Worm (Caenorhabditis elegans) whole organism, L1 larva: ENCODE data around the gene csp-2.

ENCODE experiments used
- F16B12.6 ChIP-seq: fragments of 150-350 bp; optimal IDR thresholded peaks from 2 replicates; lab custom pipeline; 2014; ENCODE audit warnings: missing biosample characterization, missing genetic modification characterization
- aly-2 ChIP-seq: fragments of 150-350 bp; optimal IDR thresholded peaks from 2 replicates; lab custom pipeline; 2014; ENCODE audit warnings: missing biosample characterization, missing genetic modification characterization
- ama-1 ChIP-seq: fragments of 150-350 bp; optimal IDR thresholded peaks from 2 replicates; lab custom pipeline; 2014
- blmp-1 ChIP-seq: fragments of 150-350 bp; optimal IDR thresholded peaks from 2 replicates; lab custom pipeline; 2014; ENCODE audit warnings: missing biosample characterization, missing genetic modification characterization
- ceh-88 ChIP-seq: fragments of 200-800 bp; sonication (Bioruptor generic); IDR thresholded peaks from 2 replicates; pipeline ENCODE4 v1.3.6; 2022; ENCODE audit warnings: missing genetic modification characterization, missing compliant biosample characterization
- ceh-90 ChIP-seq: sonication (generic microtip); optimal IDR thresholded peaks from 2 replicates; lab custom pipeline; 2016; ENCODE audit warnings: missing genetic modification characterization, missing compliant biosample characterization
- dsc-1 ChIP-seq: sonication (generic microtip); optimal IDR thresholded peaks from 2 replicates; lab custom pipeline; 2016; ENCODE audit warnings: mild to moderate bottlenecking, missing genetic modification characterization, missing compliant biosample characterization
- efl-1 ChIP-seq, 4 experiments: fragments of 150-350 bp; optimal IDR thresholded peaks in 3 of 4; peaks in 1 of 4; 1 replicate in 1 of 4; 2 replicates in 3 of 4; lab custom pipeline; 2014; ENCODE audit warnings: missing biosample characterization in 2 of 4, missing genetic modification characterization in 2 of 4, missing genetic modification reagents in 2 of 4
- efl-3 ChIP-seq: fragments of 200-800 bp; sonication (Bioruptor generic); optimal IDR thresholded peaks from 2 replicates; lab custom pipeline; 2018; ENCODE audit warnings: mild to moderate bottlenecking, missing genetic modification characterization, missing compliant biosample characterization
- egl-13 ChIP-seq: sonication (generic microtip); optimal IDR thresholded peaks from 2 replicates; lab custom pipeline; 2016; ENCODE audit warnings: missing genotype, missing genetic modification reagents, missing genetic modification characterization, missing compliant biosample characterization
- elt-2 ChIP-seq: sonication (generic microtip); optimal IDR thresholded peaks from 2 replicates; lab custom pipeline; 2016; ENCODE audit warnings: missing genetic modification characterization, mild to moderate bottlenecking, inconsistent platforms, missing compliant biosample characterization, missing genetic modification reagents
- elt-3 ChIP-seq, 6 experiments: fragments of 150-350 bp in 1 of 6; sonication (generic microtip); optimal IDR thresholded peaks; 2 replicates each; lab custom pipeline; 2017 to 2018; ENCODE audit warnings: missing biosample characterization in 6 of 6, missing genetic modification characterization in 6 of 6, inconsistent platforms in 1 of 6
- ets-5 ChIP-seq: fragments of 200-800 bp; sonication (Bioruptor generic); IDR thresholded peaks from 2 replicates; pipeline ENCODE4 v1.3.6; 2022; ENCODE audit warnings: missing genetic modification characterization, missing compliant biosample characterization
- fkh-10 ChIP-seq: sonication (generic microtip); optimal IDR thresholded peaks from 2 replicates; lab custom pipeline; 2017; ENCODE audit warnings: missing biosample characterization, missing genetic modification reagents, missing genetic modification characterization
- fkh-4 ChIP-seq: sonication (generic microtip); optimal IDR thresholded peaks from 2 replicates; lab custom pipeline; 2016; ENCODE audit warnings: missing compliant biosample characterization, missing genetic modification characterization, borderline replicate concordance
- fkh-8 ChIP-seq: sonication (generic microtip); optimal IDR thresholded peaks from 2 replicates; lab custom pipeline; 2016; ENCODE audit warnings: mild to moderate bottlenecking, missing genetic modification characterization, missing compliant biosample characterization
- fos-1 ChIP-seq: fragments of 150-350 bp; optimal IDR thresholded peaks from 2 replicates; lab custom pipeline; 2014; ENCODE audit warnings: missing biosample characterization, missing genetic modification characterization
- grh-1 ChIP-seq: fragments of 200-800 bp; sonication (Bioruptor generic); IDR thresholded peaks from 2 replicates; pipeline ENCODE4 v1.3.6; 2022; ENCODE audit warnings: missing genetic modification reagents, missing genetic modification characterization, missing compliant biosample characterization
- hlh-17 ChIP-seq: fragments of 200-800 bp; sonication (Bioruptor generic); optimal IDR thresholded peaks from 2 replicates; lab custom pipeline; 2018; ENCODE audit warnings: missing genetic modification characterization, mild to moderate bottlenecking, missing compliant biosample characterization, moderate library complexity, borderline replicate concordance
- irx-1 ChIP-seq: sonication (generic microtip); optimal IDR thresholded peaks from 2 replicates; lab custom pipeline; 2016; ENCODE audit warnings: missing genetic modification characterization, missing compliant biosample characterization
- lin-13 ChIP-seq: fragments of 150-350 bp; optimal IDR thresholded peaks from 2 replicates; lab custom pipeline; 2014; ENCODE audit warnings: missing biosample characterization, missing genetic modification reagents, missing genetic modification characterization
- lin-14 ChIP-seq: fragments of 200-800 bp; sonication (Bioruptor generic); optimal IDR thresholded peaks from 2 replicates; lab custom pipeline; 2018; ENCODE audit warnings: mild to moderate bottlenecking, missing genetic modification characterization, moderate library complexity, missing compliant biosample characterization
- lin-15B ChIP-seq: fragments of 150-350 bp; sonication (generic microtip); optimal IDR thresholded peaks from 3 replicates; lab custom pipeline; 2014; ENCODE audit warnings: missing biosample characterization, missing genetic modification characterization
- lin-35 ChIP-seq, 2 experiments: fragments of 150-350 bp; optimal IDR thresholded peaks; 2 replicates each; lab custom pipeline; 2014; ENCODE audit warnings: missing biosample characterization in 2 of 2, missing genetic modification characterization in 2 of 2, missing genetic modification reagents in 2 of 2
- mdl-1 ChIP-seq, 2 experiments: fragments of 150-350 bp; optimal IDR thresholded peaks; 2 replicates each; lab custom pipeline; 2014 to 2017; ENCODE audit warnings: missing biosample characterization in 2 of 2, missing genetic modification characterization in 2 of 2, inconsistent platforms in 1 of 2
- mef-2 ChIP-seq: fragments of 150-350 bp; optimal IDR thresholded peaks from 2 replicates; lab custom pipeline; 2014; ENCODE audit warnings: missing biosample characterization, missing genetic modification characterization
- mep-1 ChIP-seq: fragments of 150-350 bp; optimal IDR thresholded peaks from 2 replicates; lab custom pipeline; 2014; ENCODE audit warnings: missing biosample characterization, missing genetic modification characterization
- nhr-11 ChIP-seq: fragments of 150-350 bp; optimal IDR thresholded peaks from 2 replicates; lab custom pipeline; 2014; ENCODE audit warnings: missing biosample characterization, missing genetic modification characterization
- nhr-12 ChIP-seq: sonication (generic microtip); optimal IDR thresholded peaks from 2 replicates; lab custom pipeline; 2017; ENCODE audit warnings: missing biosample characterization, missing genetic modification characterization
- nhr-19 ChIP-seq: fragments of 200-800 bp; sonication (Bioruptor generic); conservative IDR thresholded peaks from 2 replicates; pipeline ENCODE4 v1.3.6; 2022; ENCODE audit warnings: missing genetic modification characterization, missing compliant biosample characterization
- nhr-20 ChIP-seq: sonication (generic microtip); optimal IDR thresholded peaks from 2 replicates; lab custom pipeline; 2016; ENCODE audit warnings: mild to moderate bottlenecking, missing genetic modification characterization, missing compliant biosample characterization
- nhr-28 ChIP-seq: fragments of 150-350 bp; optimal IDR thresholded peaks from 2 replicates; lab custom pipeline; 2014; ENCODE audit warnings: missing biosample characterization, missing genetic modification characterization
- nhr-71 ChIP-seq: sonication (generic microtip); optimal IDR thresholded peaks from 2 replicates; lab custom pipeline; 2016; ENCODE audit warnings: mild to moderate bottlenecking, missing genetic modification characterization, moderate library complexity, missing compliant biosample characterization
- nhr-85 ChIP-seq: sonication (generic microtip); peaks from one replicate; lab custom pipeline; 2016; ENCODE audit warnings: missing genetic modification characterization, inconsistent platforms, missing compliant biosample characterization
- nhr-90 ChIP-seq: sonication (generic microtip); optimal IDR thresholded peaks from 2 replicates; lab custom pipeline; 2016; ENCODE audit warnings: mild to moderate bottlenecking, missing genetic modification characterization, missing compliant biosample characterization; ENCODE audit not compliant: poor library complexity
- pax-3 ChIP-seq: fragments of 200-800 bp; sonication (Bioruptor generic); optimal IDR thresholded peaks from 2 replicates; lab custom pipeline; 2018; ENCODE audit warnings: mild to moderate bottlenecking, missing genetic modification characterization, moderate library complexity, missing compliant biosample characterization
- pqm-1 ChIP-seq: sonication (generic microtip); optimal IDR thresholded peaks from 3 replicates; lab custom pipeline; 2017; ENCODE audit warnings: missing biosample characterization, missing genetic modification characterization
- rnt-1 ChIP-seq: sonication (generic microtip); optimal IDR thresholded peaks from 2 replicates; lab custom pipeline; 2016; ENCODE audit warnings: mild to moderate bottlenecking, missing genetic modification characterization, moderate library complexity, missing compliant biosample characterization
- skn-1 ChIP-seq: fragments of 150-350 bp; optimal IDR thresholded peaks from 2 replicates; lab custom pipeline; 2014; ENCODE audit warnings: missing biosample characterization, missing genetic modification characterization
- snpc-4 ChIP-seq: fragments of 150-350 bp; optimal IDR thresholded peaks from 2 replicates; lab custom pipeline; 2014; ENCODE audit warnings: missing biosample characterization, missing genetic modification characterization
- snu-23 ChIP-seq: sonication (generic microtip); optimal IDR thresholded peaks from 2 replicates; lab custom pipeline; 2016; ENCODE audit warnings: missing genetic modification characterization, missing compliant biosample characterization
- sox-4 ChIP-seq: sonication (generic microtip); optimal IDR thresholded peaks from 2 replicates; lab custom pipeline; 2016; ENCODE audit warnings: missing genetic modification characterization, missing compliant biosample characterization
- tbx-2 ChIP-seq: sonication (generic microtip); optimal IDR thresholded peaks from 2 replicates; lab custom pipeline; 2016; ENCODE audit warnings: missing genetic modification characterization, missing compliant biosample characterization
- tlp-1 ChIP-seq: fragments of 150-350 bp; optimal IDR thresholded peaks from 2 replicates; lab custom pipeline; 2014; ENCODE audit warnings: missing biosample characterization, missing genetic modification characterization
- unc-30 ChIP-seq: sonication (generic microtip); optimal IDR thresholded peaks from 2 replicates; lab custom pipeline; 2017; ENCODE audit warnings: missing biosample characterization, missing genetic modification characterization
- vab-15 ChIP-seq: sonication (generic microtip); optimal IDR thresholded peaks from 2 replicates; lab custom pipeline; 2017; ENCODE audit warnings: missing genotype, mild to moderate bottlenecking, missing genetic modification characterization, missing compliant biosample characterization
- ztf-11 ChIP-seq, 2 experiments: sonication (generic microtip); optimal IDR thresholded peaks; 2 replicates each; lab custom pipeline; 2016 to 2017; ENCODE audit warnings: missing genetic modification characterization in 2 of 2, missing biosample characterization in 1 of 2, missing compliant biosample characterization in 1 of 2
- ztf-4 ChIP-seq: fragments of 150-350 bp; optimal IDR thresholded peaks from 2 replicates; lab custom pipeline; 2014; ENCODE audit warnings: missing biosample characterization, missing genetic modification characterization

csp-2 gene

ce11 chrIV:6333915-6334314 is 26.4 kb downstream of the csp-2 start, which contains the start of gene blos-2:
Gene blos-2, plus strand, starts transcription at chrIV:6334215.
- TF ChIP-seq nhr-19 (GFP tag; lab: Robert Waterston, UW) (0 out of 2 replicates have a peak, but pooled peaks have one; percentile 5), tbx-2 (no peak)

ce11 chrIV:6335908-6336307 is 28.4 kb downstream of the csp-2 start, which contains the start of gene mif-4:
Gene mif-4, minus strand, starts transcription at chrIV:6335994.
- no peak for TF ChIP-seq ama-1 (lab: Kevin White, UChicago)
- no peak for TF ChIP-seq hlh-17 (GFP tag; lab: Kevin White, UChicago)
- no peak for TF ChIP-seq fkh-4 (tag; lab: Kevin White, UChicago)
- peak; percentile 14 for TF ChIP-seq mep-1 (tag; lab: Kevin White, UChicago)
- no peak for TF ChIP-seq nhr-28 (tag; lab: Kevin White, UChicago)
- no peak for TF ChIP-seq nhr-90 (tag; lab: Kevin White, UChicago)
- TF ChIP-seq mdl-1 (tag; optimal IDR thresholded peaks at IDR 0.05; lab: Kevin White, UChicago), result peak in 1 of 2 experiments; percentile 9
- no peak for TF ChIP-seq nhr-20 (tag; lab: Kevin White, UChicago)
- TF ChIP-seq lin-35 (GFP tag; optimal IDR thresholded peaks at IDR 0.05; lab: Kevin White, UChicago), result no peak
- TF ChIP-seq grh-1 (GFP tag; lab: Robert Waterston, UW), result no peak
- TF ChIP-seq vab-15, result no peak
- TF ChIP-seq ztf-4 (tag; lab: Kevin White, UChicago), result no peak
- TF ChIP-seq lin-15B, result no peak
- TF ChIP-seq ztf-11 (tag; optimal IDR thresholded peaks at IDR 0.05; lab: Kevin White, UChicago), result no peak
- no peak for TF ChIP-seq tbx-2
- no peak for TF ChIP-seq fos-1 (tag; lab: Kevin White, UChicago)
- peak; percentile 56 for TF ChIP-seq lin-14 (GFP tag; lab: Kevin White, UChicago)
- TF ChIP-seq blmp-1 (tag; lab: Kevin White, UChicago), result peak; percentile 31
- TF ChIP-seq F16B12.6, result no peak
- TF ChIP-seq elt-2, result no peak
- TF ChIP-seq elt-3 (tag; optimal IDR thresholded peaks at IDR 0.05; lab: Kevin White, UChicago), result no peak
- no peak for TF ChIP-seq ets-5 (GFP tag; lab: Robert Waterston, UW)
- TF ChIP-seq nhr-85 (tag; lab: Kevin White, UChicago), result no peak
- TF ChIP-seq ceh-88, result no peak
- no peak for TF ChIP-seq snu-23
- TF ChIP-seq efl-3, result no peak
- TF ChIP-seq ceh-90 (tag; lab: Kevin White, UChicago), result no peak
- TF ChIP-seq, all 84 proteins: peak for 4

ce11 chrIV:6336748-6337147 is 29.2 kb downstream of the csp-2 start:
- peak; percentile 88 for TF ChIP-seq rnt-1
- TF ChIP-seq egl-13 (tag; lab: Kevin White, UChicago), result peak; percentile 88
- peak; percentile 87 for TF ChIP-seq sox-4 (tag; lab: Kevin White, UChicago)
- peak; percentile 85 for TF ChIP-seq dsc-1 (tag; lab: Kevin White, UChicago)
- no peak for TF ChIP-seq tlp-1
- TF ChIP-seq irx-1 (tag; lab: Kevin White, UChicago), result peak; percentile 94
- peak; percentile 54 for TF ChIP-seq fkh-10 (GFP tag; lab: Kevin White, UChicago)
- TF ChIP-seq nhr-12 (tag; lab: Kevin White, UChicago), result no peak
- TF ChIP-seq nhr-11 (tag; lab: Kevin White, UChicago), result peak; percentile 73
- TF ChIP-seq nhr-90 (tag; lab: Kevin White, UChicago), result peak; percentile 97
- peak; percentile 92 for TF ChIP-seq pax-3
- TF ChIP-seq ama-1 (lab: Kevin White, UChicago), result peak; percentile 66
- peak; percentile 95 for TF ChIP-seq nhr-19 (GFP tag; lab: Robert Waterston, UW)
- peak; percentile 96 for TF ChIP-seq fkh-8 (tag; lab: Kevin White, UChicago)
- peak; percentile 99 for TF ChIP-seq mep-1 (tag; lab: Kevin White, UChicago)
- peak; percentile 34 for TF ChIP-seq mef-2 (tag; lab: Kevin White, UChicago)
- TF ChIP-seq aly-2 (tag; lab: Kevin White, UChicago), result no peak
- peak; percentile 85 for TF ChIP-seq ceh-88
- TF ChIP-seq lin-13 (GFP tag; lab: Kevin White, UChicago), result peak; percentile 87
- TF ChIP-seq pqm-1 (tag; lab: Kevin White, UChicago), result no peak
- TF ChIP-seq skn-1, result peak; percentile 94
- TF ChIP-seq tbx-2, result peak; percentile 97
- TF ChIP-seq efl-1 (optimal IDR thresholded peaks at IDR 0.05; lab: Kevin White, UChicago), result peak; percentile 85 to 89
- peak; percentile 72 to 97 for TF ChIP-seq efl-1 (GFP tag; optimal IDR thresholded peaks at IDR 0.05 in 1 of 2; lab: Kevin White, UChicago)
- no peak for TF ChIP-seq unc-30 (tag; lab: Kevin White, UChicago)
- TF ChIP-seq nhr-71, result peak; percentile 99
- TF ChIP-seq snpc-4, result peak; percentile 84
- TF ChIP-seq nhr-20 (tag; lab: Kevin White, UChicago), result peak; percentile 99
- TF ChIP-seq mdl-1 (tag; optimal IDR thresholded peaks at IDR 0.05; lab: Kevin White, UChicago), result peak; percentile 32 to 100
- TF ChIP-seq vab-15, result peak; percentile 84
- peak in 1 of 2 experiments; percentile 95 for TF ChIP-seq ztf-11 (tag; optimal IDR thresholded peaks at IDR 0.05; lab: Kevin White, UChicago)
- TF ChIP-seq snu-23, result peak; percentile 97
